Worm (Caenorhabditis elegans) whole organism, mixed stage, embryonic: ENCODE results near the gene pfut-1.

Experiments
- blmp-1 ChIP-seq: fragments of 150-350 bp; optimal IDR thresholded peaks from 2 replicates; lab custom pipeline; 2014; ENCODE audit warnings: missing biosample characterization, missing genetic modification characterization
- ceh-43 ChIP-seq: fragments of 200-800 bp; sonication (Bioruptor generic); optimal IDR thresholded peaks from 2 replicates; lab custom pipeline; 2018; ENCODE audit warnings: mild to moderate bottlenecking, missing genetic modification characterization, moderate library complexity, missing compliant biosample characterization
- elt-1 ChIP-seq: sonication (generic microtip); optimal IDR thresholded peaks from 2 replicates; lab custom pipeline; 2017; ENCODE audit warnings: missing genetic modification characterization, mild to moderate bottlenecking, missing compliant biosample characterization, antibody characterized with exemption, moderate library complexity, borderline replicate concordance; ENCODE audit not compliant: insufficient read depth
- lin-13 ChIP-seq: fragments of 150-350 bp; optimal IDR thresholded peaks from 2 replicates; lab custom pipeline; 2014; ENCODE audit warnings: missing biosample characterization, missing genetic modification characterization
- lsy-2 ChIP-seq: fragments of 150-350 bp; optimal IDR thresholded peaks from 2 replicates; lab custom pipeline; 2014; ENCODE audit warnings: missing biosample characterization, missing genetic modification characterization
- nhr-237 ChIP-seq: fragments of 150-350 bp; optimal IDR thresholded peaks from 2 replicates; lab custom pipeline; 2014; ENCODE audit warnings: missing biosample characterization, missing genetic modification characterization
- nhr-28 ChIP-seq: fragments of 150-350 bp; optimal IDR thresholded peaks from 2 replicates; lab custom pipeline; 2014; ENCODE audit warnings: missing biosample characterization, missing genetic modification characterization
- nhr-76 ChIP-seq: sonication (generic microtip); optimal IDR thresholded peaks from 2 replicates; lab custom pipeline; 2017; ENCODE audit warnings: missing biosample characterization, missing genetic modification characterization
- sem-2 ChIP-seq: fragments of 200-800 bp; sonication (Bioruptor generic); optimal IDR thresholded peaks from 2 replicates; lab custom pipeline; 2018; ENCODE audit warnings: mild to moderate bottlenecking, missing genetic modification characterization, missing compliant biosample characterization
- unc-39 ChIP-seq: fragments of 150-350 bp; optimal IDR thresholded peaks from 2 replicates; lab custom pipeline; 2014; ENCODE audit warnings: missing biosample characterization, missing genetic modification characterization
- unc-62 ChIP-seq: fragments of 150-350 bp; optimal IDR thresholded peaks from 2 replicates; lab custom pipeline; 2014; ENCODE audit warnings: missing biosample characterization, missing genetic modification reagents, missing genetic modification characterization
- ztf-11 ChIP-seq: fragments of 150-350 bp; optimal IDR thresholded peaks from 2 replicates; lab custom pipeline; 2014; ENCODE audit warnings: missing biosample characterization, missing genetic modification characterization

DNA sequence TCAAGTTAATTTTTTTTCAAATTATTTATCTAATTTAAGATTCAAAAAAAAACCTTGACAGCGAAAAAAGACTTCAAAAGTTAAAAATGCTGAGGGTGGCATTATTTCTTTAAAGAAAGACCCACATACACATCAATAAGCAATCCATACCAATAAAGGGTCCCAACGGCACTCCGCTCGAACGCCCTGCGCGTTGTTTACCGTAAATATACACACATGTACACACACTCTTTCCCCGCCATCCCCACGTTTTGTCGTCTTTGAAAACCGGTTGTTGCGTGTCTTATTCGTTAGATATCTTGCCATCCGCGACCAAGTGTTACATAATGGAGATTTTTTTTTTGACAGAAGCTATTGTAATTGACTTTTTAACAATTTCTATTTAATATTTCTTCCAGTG lies 6.1 kb upstream of the pfut-1 start, which contains the start of gene gcc-1:
- no peak for TF ChIP-seq unc-62 (GFP tag; lab: Kevin White, UChicago)
- TF ChIP-seq nhr-237 (tag; lab: Kevin White, UChicago), result no peak
- peak; percentile 2 for TF ChIP-seq lin-13 (tag; lab: Kevin White, UChicago)
- peak; percentile 46 for TF ChIP-seq lsy-2 (tag; lab: Kevin White, UChicago)
- no peak for TF ChIP-seq ztf-11
- TF ChIP-seq elt-1 (tag; lab: Kevin White, UChicago), result no peak
- no peak for TF ChIP-seq sem-2 (GFP tag; lab: Kevin White, UChicago)
- TF ChIP-seq nhr-28 (tag; lab: Kevin White, UChicago), result no peak
- TF ChIP-seq unc-39, result no peak
- TF ChIP-seq nhr-76 (tag; lab: Kevin White, UChicago), result no peak
- no peak for TF ChIP-seq ceh-43
- TF ChIP-seq blmp-1, result no peak
